Worm (Caenorhabditis elegans) whole organism, L1 larva: ENCODE measurements around the gene R144.10.

Source experiments
- Y116A8C.19 ChIP-seq: sonication (generic microtip); optimal IDR thresholded peaks from 2 replicates; lab custom pipeline; 2016; ENCODE audit warnings: missing compliant biosample characterization, missing genetic modification characterization, borderline replicate concordance
- ama-1 ChIP-seq: fragments of 150-350 bp; optimal IDR thresholded peaks from 2 replicates; lab custom pipeline; 2014
- elt-2 ChIP-seq: sonication (generic microtip); optimal IDR thresholded peaks from 2 replicates; lab custom pipeline; 2016; ENCODE audit warnings: missing genetic modification characterization, mild to moderate bottlenecking, inconsistent platforms, missing compliant biosample characterization, missing genetic modification reagents
- ets-5 ChIP-seq: fragments of 200-800 bp; sonication (Bioruptor generic); IDR thresholded peaks from 2 replicates; pipeline ENCODE4 v1.3.6; 2022; ENCODE audit warnings: missing genetic modification characterization, missing compliant biosample characterization
- fos-1 ChIP-seq: fragments of 150-350 bp; optimal IDR thresholded peaks from 2 replicates; lab custom pipeline; 2014; ENCODE audit warnings: missing biosample characterization, missing genetic modification characterization
- hlh-4 ChIP-seq: sonication (generic microtip); optimal IDR thresholded peaks from 2 replicates; lab custom pipeline; 2016; ENCODE audit warnings: mild to moderate bottlenecking, missing genetic modification characterization, missing compliant biosample characterization
- nhr-11 ChIP-seq: fragments of 150-350 bp; optimal IDR thresholded peaks from 2 replicates; lab custom pipeline; 2014; ENCODE audit warnings: missing biosample characterization, missing genetic modification characterization
- nhr-20 ChIP-seq: sonication (generic microtip); optimal IDR thresholded peaks from 2 replicates; lab custom pipeline; 2016; ENCODE audit warnings: mild to moderate bottlenecking, missing genetic modification characterization, missing compliant biosample characterization
- skn-1 ChIP-seq: fragments of 150-350 bp; optimal IDR thresholded peaks from 2 replicates; lab custom pipeline; 2014; ENCODE audit warnings: missing biosample characterization, missing genetic modification characterization
- xbp-1 ChIP-seq: sonication (generic microtip); optimal IDR thresholded peaks from 2 replicates; lab custom pipeline; 2016; ENCODE audit warnings: missing genetic modification characterization, missing compliant biosample characterization
- zag-1 ChIP-seq: fragments of 150-350 bp; optimal IDR thresholded peaks from 2 replicates; lab custom pipeline; 2014; ENCODE audit warnings: missing biosample characterization, missing genetic modification characterization

ce11 chrIII:5042112-5042511, 40.0 kb upstream of the R144.10 start, which contains the start of gene nlp-43:
- no peak for TF ChIP-seq nhr-11 (tag; lab: Kevin White, UChicago)
- TF ChIP-seq fos-1 (tag; lab: Kevin White, UChicago): no peak
- TF ChIP-seq Y116A8C.19: no peak
- TF ChIP-seq zag-1 (tag; lab: Kevin White, UChicago): no peak
- TF ChIP-seq ets-5 (GFP tag; lab: Robert Waterston, UW): no peak
- no peak for TF ChIP-seq nhr-20 (tag; lab: Kevin White, UChicago)
- no peak for TF ChIP-seq xbp-1 (tag; lab: Kevin White, UChicago)
- TF ChIP-seq elt-2: no peak
- TF ChIP-seq ama-1 (lab: Kevin White, UChicago): no peak
- TF ChIP-seq hlh-4 (tag; lab: Kevin White, UChicago): no peak
- TF ChIP-seq skn-1 (tag; lab: Kevin White, UChicago): no peak
